Worm (Caenorhabditis elegans): Measurements from ENCODE around the gene K08E4.8.

The K08E4.8 gene

DNA sequence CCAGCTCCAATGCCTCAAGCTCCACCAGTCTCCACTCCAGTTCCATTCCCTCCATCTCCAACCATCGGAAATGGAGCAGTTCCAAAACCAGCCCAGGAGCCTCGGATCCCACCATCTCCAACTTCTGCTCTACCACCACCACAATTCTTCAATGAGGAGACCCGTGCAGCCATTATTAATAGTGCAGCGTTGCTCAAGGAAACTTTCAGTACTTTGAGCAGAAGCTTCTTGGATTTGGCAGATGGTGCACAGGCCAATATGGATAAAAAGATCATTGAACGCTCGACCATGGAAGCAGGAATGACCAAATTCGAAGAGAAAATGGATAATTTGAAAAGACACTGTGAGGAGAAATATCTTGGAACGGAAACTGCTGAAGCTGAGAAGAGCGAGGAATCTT is 25.7 kb downstream of the K08E4.8 start:
- TF ChIP-seq Y55F3AM.14 (GFP tag; optimal IDR thresholded peaks at IDR 0.05): no peak
- TF ChIP-seq mbf-1 (tag; optimal IDR thresholded peaks at IDR 0.05): no peak
- no peak for TF ChIP-seq unc-55 (GFP tag; optimal IDR thresholded peaks at IDR 0.05)
- TF ChIP-seq lin-39 (tag; optimal IDR thresholded peaks at IDR 0.05): no peak
- TF ChIP-seq sem-4 (tag; optimal IDR thresholded peaks at IDR 0.05): no peak
- no peak for TF ChIP-seq nhr-11 (tag; optimal IDR thresholded peaks at IDR 0.05)
- no peak for TF ChIP-seq skn-1 (tag; optimal IDR thresholded peaks at IDR 0.05)
- TF ChIP-seq ztf-11 (tag; optimal IDR thresholded peaks at IDR 0.05): no peak

DNA sequence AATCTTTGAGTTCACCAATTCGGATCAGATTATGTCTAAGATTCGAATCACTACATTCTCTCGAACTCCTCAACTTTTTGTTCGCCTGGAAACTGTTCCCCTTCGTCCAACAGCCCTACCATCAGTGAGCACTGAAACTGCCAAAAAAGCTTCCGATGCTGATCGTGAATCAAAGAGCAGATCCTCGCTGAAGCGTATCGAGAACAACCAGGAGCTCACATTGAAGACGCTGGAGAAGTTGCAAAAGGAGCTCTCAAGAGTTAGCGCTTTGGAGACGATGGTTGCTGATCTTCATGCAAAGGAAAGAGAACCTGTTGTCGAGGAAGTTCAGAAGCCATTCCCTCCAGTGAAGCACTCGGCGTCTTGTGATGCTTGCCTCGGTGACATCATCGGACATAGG is 26.4 kb downstream of the K08E4.8 start:
- peak; percentile 26 for TF ChIP-seq ama-1 (optimal IDR thresholded peaks at IDR 0.05)
- TF ChIP-seq crh-2 (tag; optimal IDR thresholded peaks at IDR 0.05): no peak
- TF ChIP-seq nhr-129 (tag; optimal IDR thresholded peaks at IDR 0.05): peak; percentile 13
- no peak for TF ChIP-seq nhr-21 (tag; optimal IDR thresholded peaks at IDR 0.05)
- no peak for TF ChIP-seq R02D3.7 (tag; optimal IDR thresholded peaks at IDR 0.05)
- no peak for TF ChIP-seq lsy-2 (tag; optimal IDR thresholded peaks at IDR 0.05)
- no peak for TF ChIP-seq dmd-4 (tag; optimal IDR thresholded peaks at IDR 0.05)
- no peak for TF ChIP-seq sem-4 (tag; optimal IDR thresholded peaks at IDR 0.05)

DNA sequence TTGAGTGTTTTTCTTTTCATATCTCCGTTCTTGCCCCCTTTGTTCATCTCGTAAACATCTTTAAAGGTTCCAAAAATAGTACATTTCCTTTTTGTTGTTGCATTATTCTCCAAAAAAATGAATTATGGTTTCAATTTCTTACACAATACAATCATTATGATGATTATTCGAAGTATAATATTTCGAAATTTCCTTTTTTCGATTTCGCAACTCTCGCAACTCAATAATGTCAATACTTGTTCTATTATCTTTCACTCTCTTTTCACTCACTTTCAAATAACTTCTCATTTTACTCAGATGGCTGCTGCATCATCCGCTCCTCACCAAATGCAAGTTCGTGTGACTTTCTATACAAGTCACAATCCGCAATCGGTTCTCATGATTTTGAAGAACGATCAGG is 27.1 kb downstream of the K08E4.8 start, which contains the start of gene sqst-1:
Gene sqst-1 (plus strand): TSS at position 298 of the 400 bp plus-strand sequence.
- no peak for TF ChIP-seq fos-1 (tag; optimal IDR thresholded peaks at IDR 0.05)
- no peak for TF ChIP-seq sem-4 (tag; optimal IDR thresholded peaks at IDR 0.05)
- TF ChIP-seq nhr-129 (tag; optimal IDR thresholded peaks at IDR 0.05): peak; percentile 72
- peak; percentile 43 for TF ChIP-seq ztf-4 (tag; optimal IDR thresholded peaks at IDR 0.05)
- peak in 1 of 2 experiments; percentile 20 for TF ChIP-seq lsy-2 (tag; optimal IDR thresholded peaks at IDR 0.05)
- TF ChIP-seq ztf-11 (tag; optimal IDR thresholded peaks at IDR 0.05): no peak
- TF ChIP-seq C34F6.9 (tag; optimal IDR thresholded peaks at IDR 0.05): peak; percentile 20
- TF ChIP-seq elt-1 (tag; optimal IDR thresholded peaks at IDR 0.05): no peak

DNA sequence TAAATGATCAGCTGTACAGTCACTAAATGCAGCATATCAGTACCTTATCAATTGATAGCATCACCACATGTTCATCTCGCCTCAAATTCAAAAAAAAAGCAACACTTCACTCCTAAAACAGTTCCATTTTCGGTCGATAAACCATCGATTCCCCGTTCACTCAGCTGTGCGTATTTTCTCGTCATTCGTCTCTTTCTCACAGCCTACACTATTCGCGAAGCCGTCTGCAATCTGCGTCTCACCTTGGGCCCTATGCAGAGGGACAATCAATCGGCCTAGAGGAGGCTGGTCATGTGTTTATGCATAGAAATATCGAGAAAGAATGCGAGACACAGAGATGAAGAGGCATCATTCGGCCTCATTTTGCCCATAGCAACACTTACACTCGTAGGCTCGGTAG is 28.7 kb downstream of the K08E4.8 start:
- peak; percentile 92 for TF ChIP-seq sma-3 (GFP tag; optimal IDR thresholded peaks at IDR 0.05)
- TF ChIP-seq F13H6.1 (tag; optimal IDR thresholded peaks at IDR 0.05): peak; percentile 91
- peak; percentile 15 for TF ChIP-seq blmp-1 (tag; optimal IDR thresholded peaks at IDR 0.05; ENCODE audit: insufficient read depth)
- peak; percentile 81 for TF ChIP-seq sma-9 (GFP tag; optimal IDR thresholded peaks at IDR 0.05)
- TF ChIP-seq sma-9 (tag; optimal IDR thresholded peaks at IDR 0.05): no peak
- peak; percentile 99 for TF ChIP-seq nhr-129 (tag; optimal IDR thresholded peaks at IDR 0.05)
- no peak for TF ChIP-seq ceh-82 (tag; optimal IDR thresholded peaks at IDR 0.05)
- no peak for TF ChIP-seq ztf-11 (tag; optimal IDR thresholded peaks at IDR 0.05)
- TF ChIP-seq nhr-25 (tag; optimal IDR thresholded peaks at IDR 0.05): peak; percentile 89
- TF ChIP-seq Y55F3AM.14 (GFP tag; optimal IDR thresholded peaks at IDR 0.05): peak; percentile 26
- TF ChIP-seq nhr-11 (tag; optimal IDR thresholded peaks at IDR 0.05): no peak
- peak; percentile 80 for TF ChIP-seq nhr-21 (tag; optimal IDR thresholded peaks at IDR 0.05)
- TF ChIP-seq ZK546.5 (tag; optimal IDR thresholded peaks at IDR 0.05): no peak
- no peak for TF ChIP-seq mbf-1 (tag; optimal IDR thresholded peaks at IDR 0.05)
- peak; percentile 77 for TF ChIP-seq ama-1 (optimal IDR thresholded peaks at IDR 0.05)
- peak; percentile 81 for TF ChIP-seq ztf-4 (tag; optimal IDR thresholded peaks at IDR 0.05)
- peak; percentile 54 for TF ChIP-seq lin-11 (tag; optimal IDR thresholded peaks at IDR 0.05)
- peak; percentile 66 for TF ChIP-seq nhr-6 (tag; optimal IDR thresholded peaks at IDR 0.05)
- TF ChIP-seq ceh-16 (tag; optimal IDR thresholded peaks at IDR 0.05): peak; percentile 22
- no peak for TF ChIP-seq lin-39 (tag; optimal IDR thresholded peaks at IDR 0.05)
- TF ChIP-seq nhr-23 (tag; optimal IDR thresholded peaks at IDR 0.05): no peak
- TF ChIP-seq unc-55 (GFP tag; optimal IDR thresholded peaks at IDR 0.05): peak; percentile 68
- peak; percentile 89 for TF ChIP-seq sem-4 (tag; optimal IDR thresholded peaks at IDR 0.05)
- peak; percentile 28 for TF ChIP-seq alr-1 (tag; optimal IDR thresholded peaks at IDR 0.05)
- peak; percentile 87 for TF ChIP-seq crh-2 (tag; optimal IDR thresholded peaks at IDR 0.05)
- peak; percentile 98 for TF ChIP-seq C34F6.9 (tag; optimal IDR thresholded peaks at IDR 0.05)
- TF ChIP-seq egl-27 (tag; optimal IDR thresholded peaks at IDR 0.05): peak; percentile 61
- no peak for TF ChIP-seq nhr-12 (tag; optimal IDR thresholded peaks at IDR 0.05)
- peak; percentile 52 to 87 for TF ChIP-seq lsy-2 (tag; optimal IDR thresholded peaks at IDR 0.05)
- TF ChIP-seq fos-1 (tag; optimal IDR thresholded peaks at IDR 0.05): peak; percentile 85
- TF ChIP-seq mdl-1 (tag; optimal IDR thresholded peaks at IDR 0.05): peak in 1 of 2 experiments; percentile 55
- peak; percentile 64 for TF ChIP-seq gmeb-1 (tag; optimal IDR thresholded peaks at IDR 0.05)
- TF ChIP-seq lin-13 (GFP tag; optimal IDR thresholded peaks at IDR 0.05): peak; percentile 68
- peak; percentile 28 for TF ChIP-seq zag-1 (tag; optimal IDR thresholded peaks at IDR 0.05)
